Worm (Caenorhabditis elegans): ENCODE measurements around the gene F47E1.20.

The F47E1.20 gene

DNA sequence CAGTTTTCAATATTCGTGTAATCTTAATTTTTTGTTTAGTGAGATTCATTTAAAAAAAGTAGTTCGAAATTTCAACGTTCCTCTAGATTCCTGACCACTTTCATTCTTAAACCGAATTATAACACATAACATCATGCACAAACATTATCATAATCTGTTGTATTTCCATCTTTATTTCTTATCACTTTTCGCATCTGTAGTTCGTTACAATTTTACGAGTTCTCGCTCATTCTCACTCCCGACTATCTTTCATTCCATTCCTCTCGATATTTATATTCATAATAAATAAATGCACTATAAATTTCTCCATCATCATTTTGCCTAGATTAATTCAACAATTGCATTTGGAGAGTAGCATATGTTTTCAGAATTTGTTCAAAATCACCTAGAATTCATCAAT, 32.5 kb downstream of the F47E1.20 start:
- TF ChIP-seq hlh-1 (tag; optimal IDR thresholded peaks at IDR 0.05) (no peak), nhr-237 (tag; optimal IDR thresholded peaks at IDR 0.05) (no peak), mls-2 (tag; optimal IDR thresholded peaks at IDR 0.05) (no peak), unc-120 (tag; optimal IDR thresholded peaks at IDR 0.05; ENCODE audit: poor library complexity, severe bottlenecking) (no peak), ztf-11 (tag; optimal IDR thresholded peaks at IDR 0.05) (no peak), ceh-43 (GFP tag; optimal IDR thresholded peaks at IDR 0.05) (no peak), sptf-1 (tag; optimal IDR thresholded peaks at IDR 0.05) (no peak), lin-13 (tag; optimal IDR thresholded peaks at IDR 0.05) (no peak), mep-1 (tag; optimal IDR thresholded peaks at IDR 0.05) (no peak), drap-1 (GFP tag; optimal IDR thresholded peaks at IDR 0.05) (no peak)

DNA sequence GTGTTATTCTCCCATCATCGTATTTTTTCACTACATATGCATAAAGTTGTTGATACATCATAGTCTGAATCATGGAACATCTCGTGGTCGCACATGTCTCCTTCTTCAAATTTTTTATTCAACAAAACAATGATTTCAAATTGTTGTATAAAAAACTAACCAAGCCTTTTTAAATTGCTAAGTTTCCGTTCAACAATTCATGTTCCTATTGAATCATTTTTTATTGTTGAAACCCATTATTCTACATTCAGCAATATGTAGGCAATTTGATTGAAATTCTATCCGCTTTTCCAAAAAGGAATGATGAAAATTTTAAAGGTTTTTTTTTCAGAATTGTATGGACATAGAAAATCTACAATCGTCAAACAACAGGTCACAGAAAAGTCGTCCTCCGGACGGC, 33.9 kb downstream of the F47E1.20 start, which contains the start of gene ajm-1:
ajm-1 (plus strand) TSS at position 301 of the 400 bp plus-strand sequence.
- no peak for TF ChIP-seq ceh-83 (GFP tag; optimal IDR thresholded peaks at IDR 0.05)
- TF ChIP-seq ztf-11 (tag; optimal IDR thresholded peaks at IDR 0.05) = no peak
- TF ChIP-seq ham-2 (GFP tag; optimal IDR thresholded peaks at IDR 0.05) = no peak

- no peak for TF ChIP-seq ham-2 (GFP tag; optimal IDR thresholded peaks at IDR 0.05)
- peak; percentile 88 for TF ChIP-seq unc-62 (GFP tag; optimal IDR thresholded peaks at IDR 0.05)
Observed at ce11 chrX:9085864-9086263, 37.1 kb downstream of the F47E1.20 start.

- TF ChIP-seq tbx-8 (GFP tag; optimal IDR thresholded peaks at IDR 0.05) (no peak), nhr-2 (tag; optimal IDR thresholded peaks at IDR 0.05) (peak; percentile 18), ceh-39 (tag; optimal IDR thresholded peaks at IDR 0.05) (no peak), elt-1 (tag; optimal IDR thresholded peaks at IDR 0.05; ENCODE audit: borderline replicate concordance, insufficient read depth) (peak; percentile 56), lin-13 (tag; optimal IDR thresholded peaks at IDR 0.05) (no peak), bed-3 (GFP tag; optimal IDR thresholded peaks at IDR 0.05) (no peak), ham-2 (GFP tag; optimal IDR thresholded peaks at IDR 0.05) (peak; percentile 50), sptf-1 (tag; optimal IDR thresholded peaks at IDR 0.05) (no peak), pha-4 (tag; optimal IDR thresholded peaks at IDR 0.05) (no peak), hlh-1 (tag; optimal IDR thresholded peaks at IDR 0.05) (no peak)
Observed at ce11 chrX:9088620-9089019, 39.9 kb downstream of the F47E1.20 start.

DNA sequence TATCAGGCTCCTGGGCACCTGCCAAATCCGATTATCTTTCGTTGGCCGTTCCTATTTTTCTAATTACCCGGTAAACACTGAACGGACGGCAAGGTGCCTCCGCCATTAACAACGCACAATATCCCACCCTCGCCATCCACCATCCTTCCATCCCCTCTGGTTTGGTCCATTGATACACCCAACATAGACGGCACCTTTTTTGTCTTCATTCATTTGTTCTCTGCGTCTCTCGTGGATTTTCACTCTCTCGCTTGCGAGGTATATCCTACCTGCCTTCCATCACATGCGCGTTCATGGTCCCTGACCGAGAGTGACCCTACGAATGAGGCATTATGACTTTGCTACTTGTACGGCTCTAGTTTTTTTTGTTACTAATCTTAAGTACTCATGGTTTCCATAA, 40.8 kb downstream of the F47E1.20 start:
- TF ChIP-seq mls-2 (tag; optimal IDR thresholded peaks at IDR 0.05) = peak; percentile 43
- peak; percentile 92 for TF ChIP-seq nhr-2 (tag; optimal IDR thresholded peaks at IDR 0.05)
- no peak for TF ChIP-seq nhr-76 (tag; optimal IDR thresholded peaks at IDR 0.05)
- TF ChIP-seq zip-8 (tag; optimal IDR thresholded peaks at IDR 0.05) = no peak
- TF ChIP-seq tbx-8 (GFP tag; optimal IDR thresholded peaks at IDR 0.05) = no peak

DNA sequence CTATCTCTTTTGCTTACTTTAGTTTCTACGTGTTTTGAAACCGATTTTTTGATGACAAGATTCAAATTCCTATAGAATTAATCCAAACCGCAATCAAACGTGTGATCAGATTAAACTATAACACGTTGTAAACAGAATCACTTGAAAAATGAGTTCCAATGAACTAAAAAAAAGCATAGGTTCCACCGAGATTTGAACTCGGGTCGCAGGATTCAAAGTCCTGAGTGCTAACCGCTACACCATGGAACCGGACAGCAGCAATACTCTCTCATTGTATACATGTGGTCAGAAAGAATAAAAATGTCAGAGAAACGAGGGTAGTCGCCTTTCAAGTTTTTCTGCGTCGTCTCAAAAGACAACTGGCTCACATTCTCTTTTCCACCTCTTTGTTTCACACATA, 42.6 kb downstream of the F47E1.20 start:
- peak; percentile 18 for TF ChIP-seq M03D4.4 (tag; optimal IDR thresholded peaks at IDR 0.05)
- peak; percentile 41 for TF ChIP-seq cnd-1 (tag; optimal IDR thresholded peaks at IDR 0.05)
- TF ChIP-seq lin-32 (GFP tag; optimal IDR thresholded peaks at IDR 0.05) = peak; percentile 33
- no peak for TF ChIP-seq nhr-2 (tag; optimal IDR thresholded peaks at IDR 0.05)
- TF ChIP-seq mls-2 (tag; optimal IDR thresholded peaks at IDR 0.05) = no peak
- peak; percentile 39 for TF ChIP-seq bed-3 (GFP tag; optimal IDR thresholded peaks at IDR 0.05)
- no peak for TF ChIP-seq mab-5 (tag; optimal IDR thresholded peaks at IDR 0.05)
- peak; percentile 32 for TF ChIP-seq sem-2 (GFP tag; optimal IDR thresholded peaks at IDR 0.05)
- no peak for TF ChIP-seq nhr-12 (tag; optimal IDR thresholded peaks at IDR 0.05)
- no peak for TF ChIP-seq flh-1 (GFP tag; optimal IDR thresholded peaks at IDR 0.05)
- no peak for TF ChIP-seq ztf-11 (tag; optimal IDR thresholded peaks at IDR 0.05)
- no peak for TF ChIP-seq tbx-8 (GFP tag; optimal IDR thresholded peaks at IDR 0.05)
- TF ChIP-seq lsy-2 (tag; optimal IDR thresholded peaks at IDR 0.05) = no peak
- TF ChIP-seq unc-62 (GFP tag; optimal IDR thresholded peaks at IDR 0.05) = no peak
- no peak for TF ChIP-seq nhr-237 (tag; optimal IDR thresholded peaks at IDR 0.05)
- peak; percentile 60 for TF ChIP-seq sptf-1 (tag; optimal IDR thresholded peaks at IDR 0.05)
- no peak for TF ChIP-seq mep-1 (tag; optimal IDR thresholded peaks at IDR 0.05)
- TF ChIP-seq ceh-43 (GFP tag; optimal IDR thresholded peaks at IDR 0.05) = no peak
- no peak for TF ChIP-seq nhr-28 (tag; optimal IDR thresholded peaks at IDR 0.05)
- no peak for TF ChIP-seq blmp-1 (tag; optimal IDR thresholded peaks at IDR 0.05)
- no peak for TF ChIP-seq ceh-39 (tag; optimal IDR thresholded peaks at IDR 0.05)
- TF ChIP-seq ceh-83 (GFP tag; optimal IDR thresholded peaks at IDR 0.05) = peak; percentile 70
- TF ChIP-seq elt-3 (tag; optimal IDR thresholded peaks at IDR 0.05) = no peak
- no peak for TF ChIP-seq hlh-1 (tag; optimal IDR thresholded peaks at IDR 0.05)
- TF ChIP-seq unc-39 (tag; optimal IDR thresholded peaks at IDR 0.05) = no peak
- no peak for TF ChIP-seq ham-2 (GFP tag; optimal IDR thresholded peaks at IDR 0.05)
- no peak for TF ChIP-seq snpc-4 (tag; optimal IDR thresholded peaks at IDR 0.05)
- no peak for TF ChIP-seq zip-8 (tag; optimal IDR thresholded peaks at IDR 0.05)
- no peak for TF ChIP-seq elt-1 (tag; optimal IDR thresholded peaks at IDR 0.05; ENCODE audit: borderline replicate concordance, insufficient read depth)
- TF ChIP-seq unc-120 (tag; optimal IDR thresholded peaks at IDR 0.05; ENCODE audit: poor library complexity, severe bottlenecking) = peak; percentile 11
- no peak for TF ChIP-seq ces-1 (GFP tag; optimal IDR thresholded peaks at IDR 0.05)
- no peak for TF ChIP-seq nhr-76 (tag; optimal IDR thresholded peaks at IDR 0.05)
- TF ChIP-seq drap-1 (GFP tag; optimal IDR thresholded peaks at IDR 0.05) = peak; percentile 60
- no peak for TF ChIP-seq lin-13 (tag; optimal IDR thresholded peaks at IDR 0.05)
- no peak for TF ChIP-seq pha-4 (tag; optimal IDR thresholded peaks at IDR 0.05)
